Fruit fly (Drosophila melanogaster) whole organism, prepupa: ENCODE data around the gene gzl.

ENCODE experiments used
- CG10631 ChIP-seq: fragments of 200-800 bp; sonication (Bioruptor generic); optimal IDR thresholded peaks from 2 replicates; lab custom pipeline; 2016; ENCODE audit warnings: missing biosample characterization, missing genetic modification characterization
- CG10669 ChIP-seq: fragments of 200-800 bp; sonication (Bioruptor generic); optimal IDR thresholded peaks from 3 replicates; lab custom pipeline; 2018; ENCODE audit warnings: missing biosample characterization, mild to moderate bottlenecking, missing genetic modification characterization, moderate library complexity
- CG11294 ChIP-seq: fragments of 200-800 bp; sonication (Bioruptor generic); IDR thresholded peaks from 2 replicates; pipeline ENCODE4 v1.3.6; 2022; ENCODE audit warnings: missing biosample characterization, missing genetic modification characterization
- CG11762 ChIP-seq: fragments of 200-800 bp; sonication (Bioruptor generic); optimal IDR thresholded peaks from 3 replicates; lab custom pipeline; 2016; ENCODE audit warnings: missing biosample characterization, missing genetic modification characterization; ENCODE audit not compliant: insufficient read depth
- CG15336 ChIP-seq: fragments of 200-800 bp; sonication (Bioruptor generic); IDR thresholded peaks from 2 replicates; pipeline ENCODE4 v1.3.6; 2022; ENCODE audit warnings: missing biosample characterization, missing genetic modification characterization
- CG1621 ChIP-seq: fragments of 200-800 bp; sonication (Bioruptor generic); optimal IDR thresholded peaks from 3 replicates; lab custom pipeline; 2018; ENCODE audit warnings: missing biosample characterization, mild to moderate bottlenecking, missing genetic modification characterization
- CG16779 ChIP-seq: fragments of 200-800 bp; sonication (Bioruptor generic); optimal IDR thresholded peaks from 3 replicates; lab custom pipeline; 2017; ENCODE audit warnings: missing biosample characterization, mild to moderate bottlenecking, missing genetic modification characterization
- CG31627 ChIP-seq: fragments of 200-800 bp; sonication (Bioruptor generic); optimal IDR thresholded peaks from 3 replicates; lab custom pipeline; 2016; ENCODE audit warnings: missing biosample characterization, missing genetic modification characterization
- CG34406 ChIP-seq: fragments of 200-800 bp; sonication (Bioruptor generic); optimal IDR thresholded peaks from 3 replicates; lab custom pipeline; 2016; ENCODE audit warnings: missing biosample characterization, missing genetic modification characterization
- CG4318 ChIP-seq: fragments of 200-800 bp; sonication (Bioruptor generic); optimal IDR thresholded peaks from 3 replicates; lab custom pipeline; 2017; ENCODE audit warnings: missing biosample characterization, mild to moderate bottlenecking, missing genetic modification characterization
- CG6808 ChIP-seq: fragments of 200-800 bp; sonication (Bioruptor generic); optimal IDR thresholded peaks from 3 replicates; lab custom pipeline; 2017; ENCODE audit warnings: missing biosample characterization, missing genetic modification characterization, mild to moderate bottlenecking, moderate library complexity, missing genetic modification reagents
- CG7368 ChIP-seq: fragments of 200-800 bp; sonication (Bioruptor generic); optimal IDR thresholded peaks from 3 replicates; lab custom pipeline; 2016; ENCODE audit warnings: missing biosample characterization, missing genetic modification characterization
- CG8119 ChIP-seq: fragments of 200-800 bp; sonication (Bioruptor generic); IDR thresholded peaks from 3 replicates; pipeline ENCODE4 v1.3.6; 2022; ENCODE audit warnings: missing biosample characterization, missing genetic modification characterization
- CG8319 ChIP-seq: fragments of 200-800 bp; sonication (Bioruptor generic); optimal IDR thresholded peaks from 3 replicates; lab custom pipeline; 2016; ENCODE audit warnings: missing biosample characterization, missing genetic modification characterization
- CG8632 ChIP-seq: fragments of 200-800 bp; sonication (Bioruptor generic); optimal IDR thresholded peaks from 3 replicates; lab custom pipeline; 2016; ENCODE audit warnings: missing biosample characterization, missing genetic modification characterization
- CG9139 ChIP-seq: fragments of 200-800 bp; sonication (Bioruptor generic); optimal IDR thresholded peaks from 3 replicates; lab custom pipeline; 2017; ENCODE audit warnings: missing biosample characterization, mild to moderate bottlenecking, missing genetic modification characterization
- Eip75B ChIP-seq: fragments of 200-800 bp; sonication (Bioruptor generic); optimal IDR thresholded peaks from 3 replicates; lab custom pipeline; 2016; ENCODE audit warnings: missing biosample characterization, missing genetic modification characterization
- Eip78C ChIP-seq: fragments of 200-800 bp; sonication (Bioruptor generic); peaks from one replicate; lab custom pipeline; 2016; ENCODE audit warnings: missing biosample characterization, missing genetic modification characterization
- Eip93F ChIP-seq: fragments of 200-800 bp; sonication (Bioruptor generic); optimal IDR thresholded peaks from 2 replicates; lab custom pipeline; 2016; ENCODE audit warnings: missing biosample characterization, mild to moderate bottlenecking, missing genetic modification characterization
- Ets21C ChIP-seq: fragments of 200-800 bp; sonication (Bioruptor generic); optimal IDR thresholded peaks from 3 replicates; lab custom pipeline; 2016; ENCODE audit warnings: missing biosample characterization, missing genetic modification characterization
- Gug ChIP-seq: fragments of 200-800 bp; sonication (Bioruptor generic); IDR thresholded peaks from 2 replicates; pipeline ENCODE4 v1.3.6; 2022; ENCODE audit warnings: missing biosample characterization, missing genetic modification characterization
- Hr4 ChIP-seq: fragments of 200-800 bp; sonication (Bioruptor generic); optimal IDR thresholded peaks from 3 replicates; lab custom pipeline; 2016; ENCODE audit warnings: missing biosample characterization, missing genetic modification characterization
- Lpt ChIP-seq: fragments of 200-800 bp; sonication (Bioruptor generic); optimal IDR thresholded peaks from 3 replicates; lab custom pipeline; 2016; ENCODE audit warnings: missing biosample characterization, missing genetic modification characterization
- Met ChIP-seq: fragments of 200-800 bp; sonication (Bioruptor generic); optimal IDR thresholded peaks from 3 replicates; lab custom pipeline; 2016; ENCODE audit warnings: missing biosample characterization, missing genetic modification characterization
- Smox ChIP-seq: fragments of 200-800 bp; sonication (Bioruptor generic); optimal IDR thresholded peaks from 3 replicates; lab custom pipeline; 2016; ENCODE audit warnings: missing biosample characterization, missing genetic modification characterization
- Sox102F ChIP-seq: fragments of 200-800 bp; sonication (Bioruptor generic); optimal IDR thresholded peaks from 2 replicates; lab custom pipeline; 2016; ENCODE audit warnings: missing biosample characterization, mild to moderate bottlenecking, missing genetic modification characterization
- Sox15 ChIP-seq: fragments of 200-800 bp; sonication (Bioruptor generic); optimal IDR thresholded peaks from 3 replicates; lab custom pipeline; 2016; ENCODE audit warnings: missing biosample characterization, missing genetic modification characterization
- achi ChIP-seq: fragments of 200-800 bp; sonication (Bioruptor generic); optimal IDR thresholded peaks from 3 replicates; lab custom pipeline; 2016; ENCODE audit warnings: missing biosample characterization, missing genetic modification characterization
- acj6 ChIP-seq: fragments of 200-800 bp; sonication (Bioruptor generic); optimal IDR thresholded peaks from 3 replicates; lab custom pipeline; 2016; ENCODE audit warnings: missing biosample characterization, missing genetic modification characterization
- cyc ChIP-seq: fragments of 200-800 bp; sonication (Bioruptor generic); optimal IDR thresholded peaks from 3 replicates; lab custom pipeline; 2016; ENCODE audit warnings: missing biosample characterization, missing genetic modification characterization
- dac ChIP-seq: fragments of 200-800 bp; sonication (Bioruptor generic); optimal IDR thresholded peaks from 2 replicates; lab custom pipeline; 2017; ENCODE audit warnings: missing biosample characterization, mild to moderate bottlenecking, missing genetic modification characterization
- dsx ChIP-seq: fragments of 200-800 bp; optimal IDR thresholded peaks from 3 replicates; lab custom pipeline; 2019; ENCODE audit warnings: missing biosample characterization, mild to moderate bottlenecking, missing genetic modification characterization, moderate library complexity; ENCODE audit not compliant: poor library complexity, severe bottlenecking
- eg ChIP-seq: fragments of 200-800 bp; sonication (Bioruptor generic); IDR thresholded peaks from 3 replicates; pipeline ENCODE4 v1.3.6; 2022; ENCODE audit warnings: missing biosample characterization, missing genetic modification characterization
- fkh ChIP-seq: fragments of 200-800 bp; sonication (Bioruptor generic); optimal IDR thresholded peaks from 3 replicates; lab custom pipeline; 2017; ENCODE audit warnings: missing biosample characterization, mild to moderate bottlenecking, missing genetic modification characterization, moderate library complexity
- net ChIP-seq: fragments of 200-800 bp; sonication (Bioruptor generic); optimal IDR thresholded peaks from 3 replicates; lab custom pipeline; 2016; ENCODE audit warnings: missing biosample characterization, missing genetic modification characterization
- spab ChIP-seq: fragments of 200-800 bp; sonication (Bioruptor generic); optimal IDR thresholded peaks from 2 replicates; lab custom pipeline; 2017; ENCODE audit warnings: missing biosample characterization, mild to moderate bottlenecking, missing genetic modification characterization, missing genetic modification reagents
- svp ChIP-seq: fragments of 200-800 bp; sonication (Bioruptor generic); peaks from one replicate; lab custom pipeline; 2016; ENCODE audit warnings: missing biosample characterization, missing genetic modification characterization
- topi ChIP-seq: fragments of 200-800 bp; sonication (Bioruptor generic); optimal IDR thresholded peaks from 3 replicates; lab custom pipeline; 2016; ENCODE audit warnings: missing biosample characterization, missing genetic modification characterization

gzl gene

dm6 chr3R:6410412-6411225 is 27.9 kb downstream of the gzl start (continued):
- TF ChIP-seq CG10631 (GFP tag; lab: Kevin White, UChicago), result peak; percentile 87
- peak; percentile 56 for TF ChIP-seq Ets21C (GFP tag; lab: Kevin White, UChicago)
- TF ChIP-seq spab, result peak; percentile 68
- TF ChIP-seq CG11762 (GFP tag; lab: Kevin White, UChicago), result peak; percentile 71
- peak; percentile 82 for TF ChIP-seq achi (GFP tag; lab: Kevin White, UChicago)
- peak; percentile 85 for TF ChIP-seq net (GFP tag; lab: Kevin White, UChicago)
- peak; percentile 75 for TF ChIP-seq topi (GFP tag; lab: Kevin White, UChicago)
- TF ChIP-seq eg (GFP tag; lab: Robert Waterston, UW), result peak; percentile 61
- TF ChIP-seq fkh (GFP tag; lab: Kevin White, UChicago), result peak; percentile 81
- TF ChIP-seq Met (GFP tag; lab: Kevin White, UChicago), result peak; percentile 79

dm6 chr3R:6411454-6412204 is 28.9 kb downstream of the gzl start:
- no peak for TF ChIP-seq achi (GFP tag; lab: Kevin White, UChicago)
- TF ChIP-seq svp, result peak; percentile 77
- TF ChIP-seq CG15336 (GFP tag; lab: Robert Waterston, UW), result 0 out of 2 replicates have a peak, but pooled peaks have one; percentile 15

dm6 chr3R:6413771-6414438 is 31.2 kb downstream of the gzl start:
- TF ChIP-seq CG9139 (no peak), net (GFP tag; lab: Kevin White, UChicago) (no peak), cyc (no peak), CG8632 (GFP tag; lab: Kevin White, UChicago) (no peak), Eip78C (GFP tag; lab: Kevin White, UChicago) (peak; percentile 28)

- TF ChIP-seq CG1621 (tag; lab: Kevin White, UChicago) (no peak), Sox102F (no peak), Lpt (GFP tag; lab: Kevin White, UChicago) (peak; percentile 25), CG10669 (GFP tag; lab: Kevin White, UChicago) (no peak), CG4318 (no peak), Sox15 (no peak), Gug (GFP tag; lab: Robert Waterston, UW) (no peak), topi (GFP tag; lab: Kevin White, UChicago) (no peak), Eip78C (GFP tag; lab: Kevin White, UChicago) (peak; percentile 53), CG31627 (GFP tag; lab: Kevin White, UChicago) (no peak), CG11294 (GFP tag; lab: Robert Waterston, UW) (no peak), dsx (GFP tag; lab: Kevin White, UChicago) (peak; percentile 8), Eip75B (no peak), CG7368 (GFP tag; lab: Kevin White, UChicago) (no peak), Eip93F (no peak), net (GFP tag; lab: Kevin White, UChicago) (peak; percentile 19), svp (peak; percentile 6), fkh (GFP tag; lab: Kevin White, UChicago) (no peak), CG9139 (no peak), CG6808 (GFP tag; lab: Kevin White, UChicago) (no peak), dac (GFP tag; lab: Kevin White, UChicago) (no peak), CG16779 (tag; lab: Kevin White, UChicago) (no peak), spab (no peak), CG15336 (GFP tag; lab: Robert Waterston, UW) (peak; percentile 47; the same call in 1 of the 2 replicates), Smox (no peak), CG8319 (GFP tag; lab: Kevin White, UChicago) (no peak), acj6 (GFP tag; lab: Kevin White, UChicago) (peak; percentile 31), cyc (no peak), CG34406 (GFP tag; lab: Kevin White, UChicago) (no peak), Hr4 (GFP tag; lab: Kevin White, UChicago) (peak; percentile 9), CG10631 (GFP tag; lab: Kevin White, UChicago) (peak; percentile 16), CG8119 (0 out of 3 replicates have a peak, but pooled peaks have one; percentile 19)
Measured at dm6 chr3R:6414439-6415344, 32.0 kb downstream of the gzl start.
